Worm (Caenorhabditis elegans) whole organism, L4 larva: ENCODE results near the gene T25B9.12.
A peak's percentile ranks its signal among the peaks of the same experiment; 100 is the strongest.

Source experiments
- F10B5.3 ChIP-seq: sonication (generic microtip); optimal IDR thresholded peaks from 2 replicates; lab custom pipeline; 2016; ENCODE audit warnings: mild to moderate bottlenecking, missing genetic modification characterization, missing compliant biosample characterization
- T20F7.1 ChIP-seq: fragments of 200-800 bp; sonication (Bioruptor generic); optimal IDR thresholded peaks from 2 replicates; lab custom pipeline; 2018; ENCODE audit warnings: mild to moderate bottlenecking, missing genetic modification characterization, missing compliant biosample characterization
- Y105C5A.15 ChIP-seq: fragments of 200-800 bp; sonication (Bioruptor generic); IDR thresholded peaks from 2 replicates; pipeline ENCODE4 v1.3.6; 2022; ENCODE audit warnings: missing genetic modification characterization, missing compliant biosample characterization
- Y48G9A.11 ChIP-seq: fragments of 200-800 bp; sonication (Bioruptor generic); IDR thresholded peaks from 2 replicates; pipeline ENCODE4 v1.3.6; 2022; ENCODE audit warnings: missing genetic modification reagents, missing genetic modification characterization, missing compliant biosample characterization
- Y5F2A.4 ChIP-seq: fragments of 200-800 bp; sonication (Bioruptor generic); optimal IDR thresholded peaks from 2 replicates; lab custom pipeline; 2018; ENCODE audit warnings: mild to moderate bottlenecking, missing genetic modification characterization, missing compliant biosample characterization
- aly-2 ChIP-seq: sonication (generic microtip); optimal IDR thresholded peaks from 2 replicates; lab custom pipeline; 2018; ENCODE audit warnings: missing biosample characterization, missing genetic modification characterization
- attf-4 ChIP-seq: sonication (generic microtip); optimal IDR thresholded peaks from 3 replicates; lab custom pipeline; 2017; ENCODE audit warnings: missing biosample characterization, missing genetic modification characterization
- ceh-28 ChIP-seq: fragments of 150-350 bp; optimal IDR thresholded peaks from 2 replicates; lab custom pipeline; 2014; ENCODE audit warnings: missing biosample characterization, missing genetic modification reagents, missing genetic modification characterization
- ceh-44 ChIP-seq: fragments of 200-800 bp; sonication (Bioruptor generic); IDR thresholded peaks from 2 replicates; pipeline ENCODE4 v1.3.6; 2022; ENCODE audit warnings: missing genetic modification reagents, missing genetic modification characterization, missing compliant biosample characterization
- ceh-62 ChIP-seq: sonication (generic microtip); optimal IDR thresholded peaks from 2 replicates; lab custom pipeline; 2017; ENCODE audit warnings: missing biosample characterization, missing genetic modification characterization
- ceh-82 ChIP-seq: sonication (generic microtip); optimal IDR thresholded peaks from 2 replicates; lab custom pipeline; 2017; ENCODE audit warnings: missing biosample characterization, missing genetic modification characterization
- daf-19 ChIP-seq: fragments of 200-800 bp; sonication (Bioruptor generic); conservative IDR thresholded peaks from 2 replicates; pipeline ENCODE4 v1.3.6; 2022; ENCODE audit warnings: missing genetic modification characterization, missing compliant biosample characterization
- daf-8 ChIP-seq: fragments of 200-800 bp; sonication (Bioruptor generic); IDR thresholded peaks from 2 replicates; pipeline ENCODE4 v1.3.6; 2022; ENCODE audit warnings: missing genetic modification characterization, missing compliant biosample characterization
- duxl-1 ChIP-seq: sonication (generic microtip); optimal IDR thresholded peaks from 2 replicates; lab custom pipeline; 2016; ENCODE audit warnings: mild to moderate bottlenecking, missing genetic modification characterization, moderate library complexity, missing compliant biosample characterization; ENCODE audit not compliant: poor library complexity
- dve-1 ChIP-seq: sonication (generic microtip); optimal IDR thresholded peaks from 2 replicates; lab custom pipeline; 2017; ENCODE audit warnings: antibody characterized with exemption, mild to moderate bottlenecking, missing genetic modification characterization, missing compliant biosample characterization; ENCODE audit not compliant: insufficient read depth
- hlh-11 ChIP-seq: fragments of 200-800 bp; sonication (Bioruptor generic); optimal IDR thresholded peaks from 2 replicates; lab custom pipeline; 2018; ENCODE audit warnings: mild to moderate bottlenecking, missing genetic modification characterization, missing compliant biosample characterization
- hlh-30 ChIP-seq: sonication (generic microtip); optimal IDR thresholded peaks from 2 replicates; lab custom pipeline; 2017; ENCODE audit warnings: antibody characterized with exemption, mild to moderate bottlenecking, missing genetic modification characterization, missing compliant biosample characterization; ENCODE audit not compliant: insufficient read depth
- jun-1 ChIP-seq: fragments of 150-350 bp; optimal IDR thresholded peaks from 2 replicates; lab custom pipeline; 2014; ENCODE audit warnings: missing biosample characterization, missing genetic modification reagents, missing genetic modification characterization
- lim-7 ChIP-seq: fragments of 200-800 bp; sonication (Bioruptor generic); IDR thresholded peaks from 2 replicates; pipeline ENCODE4 v1.3.6; 2022; ENCODE audit warnings: missing genetic modification characterization, missing compliant biosample characterization
- lin-1 ChIP-seq: fragments of 200-800 bp; sonication (Bioruptor generic); IDR thresholded peaks from 2 replicates; pipeline ENCODE4 v1.3.6; 2022; ENCODE audit warnings: missing genetic modification reagents, missing genetic modification characterization, missing compliant biosample characterization
- lin-15B ChIP-seq: fragments of 150-350 bp; sonication (generic microtip); optimal IDR thresholded peaks from 3 replicates; lab custom pipeline; 2014; ENCODE audit warnings: missing biosample characterization, missing genetic modification characterization
- lin-39 ChIP-seq: fragments of 150-350 bp; optimal IDR thresholded peaks from 2 replicates; lab custom pipeline; 2014; ENCODE audit warnings: missing biosample characterization, missing genetic modification reagents, missing genetic modification characterization
- lir-3 ChIP-seq: sonication (generic microtip); optimal IDR thresholded peaks from 2 replicates; lab custom pipeline; 2016; ENCODE audit warnings: mild to moderate bottlenecking, missing genetic modification characterization, missing compliant biosample characterization
- lsy-2 ChIP-seq, 2 experiments: fragments of 150-350 bp in 1 of 2; sonication (generic microtip) in 1 of 2; optimal IDR thresholded peaks; 2 replicates each; lab custom pipeline; 2014 to 2017; ENCODE audit warnings: missing biosample characterization in 2 of 2, missing genetic modification characterization in 2 of 2
- madf-5 ChIP-seq, 2 experiments: fragments of 200-800 bp; sonication (Bioruptor generic); IDR thresholded peaks; 2 replicates each; pipeline ENCODE4 v1.3.6; 2022; ENCODE audit warnings: missing compliant biosample characterization in 2 of 2, missing genetic modification characterization in 2 of 2
- nhr-102 ChIP-seq: sonication (generic microtip); optimal IDR thresholded peaks from 2 replicates; lab custom pipeline; 2016; ENCODE audit warnings: mild to moderate bottlenecking, missing genetic modification characterization, moderate library complexity, missing compliant biosample characterization
- nhr-111 ChIP-seq: fragments of 200-800 bp; sonication (Bioruptor generic); optimal IDR thresholded peaks from 2 replicates; lab custom pipeline; 2018; ENCODE audit warnings: mild to moderate bottlenecking, missing genetic modification characterization, missing compliant biosample characterization
- nhr-237 ChIP-seq: sonication (generic microtip); optimal IDR thresholded peaks from 2 replicates; lab custom pipeline; 2017; ENCODE audit warnings: missing biosample characterization, missing genetic modification characterization
- nhr-25 ChIP-seq: sonication (generic microtip); optimal IDR thresholded peaks from 2 replicates; lab custom pipeline; 2017; ENCODE audit warnings: missing genetic modification characterization, mild to moderate bottlenecking, missing compliant biosample characterization, antibody characterized with exemption, moderate library complexity, borderline replicate concordance; ENCODE audit not compliant: insufficient read depth
- nhr-6 ChIP-seq: fragments of 150-350 bp; optimal IDR thresholded peaks from 2 replicates; lab custom pipeline; 2014; ENCODE audit warnings: missing biosample characterization, missing genetic modification characterization
- php-3 ChIP-seq: fragments of 200-800 bp; sonication (Bioruptor generic); IDR thresholded peaks from 2 replicates; pipeline ENCODE4 v1.3.6; 2022; ENCODE audit warnings: missing genetic modification reagents, missing genetic modification characterization, missing compliant biosample characterization
- saeg-2 ChIP-seq: fragments of 200-800 bp; sonication (Bioruptor generic); IDR thresholded peaks from 2 replicates; pipeline ENCODE4 v1.3.6; 2022; ENCODE audit warnings: missing genetic modification reagents, missing genetic modification characterization, missing compliant biosample characterization
- snpc-4 ChIP-seq: fragments of 150-350 bp; optimal IDR thresholded peaks from 2 replicates; lab custom pipeline; 2014; ENCODE audit warnings: missing biosample characterization, missing genetic modification characterization
- spr-3 ChIP-seq: fragments of 200-800 bp; sonication (Bioruptor generic); optimal IDR thresholded peaks from 2 replicates; lab custom pipeline; 2018; ENCODE audit warnings: mild to moderate bottlenecking, missing genetic modification characterization, missing compliant biosample characterization
- tra-1 ChIP-seq: fragments of 200-800 bp; sonication (Bioruptor generic); IDR thresholded peaks from 2 replicates; pipeline ENCODE4 v1.3.6; 2022; ENCODE audit warnings: missing genetic modification reagents, missing genetic modification characterization, missing compliant biosample characterization
- unc-39 ChIP-seq: sonication (generic microtip); optimal IDR thresholded peaks from 2 replicates; lab custom pipeline; 2017; ENCODE audit warnings: missing biosample characterization, missing genetic modification characterization
- vab-7 ChIP-seq: fragments of 200-800 bp; sonication (Bioruptor generic); IDR thresholded peaks from 2 replicates; pipeline ENCODE4 v1.3.6; 2022; ENCODE audit warnings: missing genetic modification reagents, missing genetic modification characterization, missing compliant biosample characterization
- zag-1 ChIP-seq: fragments of 150-350 bp; optimal IDR thresholded peaks from 2 replicates; lab custom pipeline; 2014; ENCODE audit warnings: missing biosample characterization, missing genetic modification characterization
- zfp-2 ChIP-seq: sonication (generic microtip); optimal IDR thresholded peaks from 2 replicates; lab custom pipeline; 2016; ENCODE audit warnings: mild to moderate bottlenecking, missing genetic modification characterization, missing compliant biosample characterization
- zfp-3 ChIP-seq: fragments of 200-800 bp; sonication (Bioruptor generic); conservative IDR thresholded peaks from 2 replicates; pipeline ENCODE4 v1.3.6; 2022; ENCODE audit warnings: missing genetic modification reagents, missing genetic modification characterization, missing compliant biosample characterization
- zip-11 ChIP-seq: fragments of 200-800 bp; sonication (Bioruptor generic); IDR thresholded peaks from 2 replicates; pipeline ENCODE4 v1.3.6; 2022; ENCODE audit warnings: missing genetic modification characterization, missing compliant biosample characterization
- ztf-11 ChIP-seq: fragments of 150-350 bp; optimal IDR thresholded peaks from 2 replicates; lab custom pipeline; 2014; ENCODE audit warnings: missing biosample characterization, missing genetic modification characterization
- ztf-7 ChIP-seq: fragments of 150-350 bp; optimal IDR thresholded peaks from 2 replicates; lab custom pipeline; 2014; ENCODE audit warnings: missing biosample characterization, missing genetic modification characterization

Gene T25B9.12

DNA sequence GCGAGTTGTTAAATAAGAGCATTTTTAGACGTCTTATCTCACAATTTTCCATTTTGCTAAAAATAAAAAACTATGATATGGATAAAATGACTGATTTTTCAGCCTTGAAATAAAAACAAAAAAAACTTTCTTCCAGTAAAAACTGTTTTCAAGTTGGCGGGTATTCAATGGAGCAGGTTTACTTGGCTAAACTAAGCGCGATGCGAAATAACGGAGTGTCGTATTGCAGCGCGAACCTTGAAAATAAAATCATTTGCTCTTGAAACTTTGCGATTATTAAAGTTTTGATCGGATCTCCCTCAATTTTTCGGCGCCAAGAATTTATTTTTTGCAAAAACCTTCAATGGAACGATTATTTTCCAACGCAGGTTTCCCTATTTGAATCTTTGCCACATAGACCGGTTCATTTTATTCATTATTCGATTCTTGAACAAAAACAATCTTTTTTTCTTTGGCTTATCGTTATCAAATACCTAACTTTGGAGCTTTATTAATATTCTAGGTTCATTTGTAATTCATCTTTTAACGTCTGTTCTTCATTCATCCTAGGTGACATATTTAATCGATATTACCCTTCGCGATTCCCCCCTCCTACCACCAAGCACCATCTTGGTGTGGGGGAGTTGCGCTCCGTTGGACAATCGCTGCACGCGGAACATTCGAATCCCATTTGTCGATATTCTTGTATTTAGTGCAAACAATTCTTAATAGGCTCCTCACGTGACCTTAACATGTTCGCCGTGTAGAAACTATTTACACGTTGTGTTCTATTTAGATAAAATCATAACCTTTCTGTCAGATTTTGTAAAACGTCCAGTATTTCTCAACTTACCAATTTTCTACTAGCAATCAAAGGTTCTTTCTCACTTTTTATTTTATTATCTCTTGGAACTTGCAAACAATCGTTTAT is 30.4 kb upstream of the T25B9.12 start, which contains the start of the genes orc-5 and cyb-1 (continued):
- TF ChIP-seq lsy-2 (tag; optimal IDR thresholded peaks at IDR 0.05; lab: Kevin White, UChicago): peak in 1 of 2 experiments; percentile 85
- no peak for TF ChIP-seq nhr-111 (GFP tag; lab: Kevin White, UChicago)
- peak; percentile 91 for TF ChIP-seq Y48G9A.11 (GFP tag; lab: Robert Waterston, UW)
- TF ChIP-seq lin-15B (tag; lab: Kevin White, UChicago): peak; percentile 39
- no peak for TF ChIP-seq ceh-28 (tag; lab: Kevin White, UChicago)
- TF ChIP-seq F10B5.3 (tag; lab: Kevin White, UChicago): no peak
- TF ChIP-seq nhr-6 (tag; lab: Kevin White, UChicago): peak; percentile 67
- peak; percentile 72 for TF ChIP-seq hlh-30
- no peak for TF ChIP-seq aly-2 (tag; lab: Kevin White, UChicago)
- TF ChIP-seq lir-3 (tag; lab: Kevin White, UChicago): no peak
- TF ChIP-seq madf-5 (GFP tag; IDR thresholded peaks at IDR 0.05; lab: Robert Waterston, UW): no peak
- no peak for TF ChIP-seq unc-39 (tag; lab: Kevin White, UChicago)
- no peak for TF ChIP-seq duxl-1 (tag; lab: Kevin White, UChicago)
- TF ChIP-seq tra-1 (GFP tag; lab: Robert Waterston, UW): no peak
- TF ChIP-seq php-3 (GFP tag; lab: Robert Waterston, UW): no peak
- TF ChIP-seq jun-1 (tag; lab: Kevin White, UChicago): no peak
- TF ChIP-seq lin-1 (GFP tag; lab: Robert Waterston, UW): no peak
- no peak for TF ChIP-seq ceh-62
- no peak for TF ChIP-seq Y5F2A.4 (GFP tag; lab: Kevin White, UChicago)
- TF ChIP-seq nhr-237 (tag; lab: Kevin White, UChicago): no peak
- TF ChIP-seq saeg-2 (GFP tag; lab: Robert Waterston, UW): no peak
- no peak for TF ChIP-seq ztf-11
- TF ChIP-seq ztf-7: no peak
- peak; percentile 9 for TF ChIP-seq hlh-11
- no peak for TF ChIP-seq Y105C5A.15 (GFP tag; lab: Robert Waterston, UW)
- TF ChIP-seq nhr-25: no peak
- TF ChIP-seq T20F7.1 (GFP tag; lab: Kevin White, UChicago): peak; percentile 99
- TF ChIP-seq ceh-82 (tag; lab: Kevin White, UChicago): no peak
- TF ChIP-seq daf-8 (GFP tag; lab: Robert Waterston, UW): no peak
- TF ChIP-seq spr-3 (GFP tag; lab: Kevin White, UChicago): no peak
- TF ChIP-seq zag-1 (tag; lab: Kevin White, UChicago): no peak
- no peak for TF ChIP-seq lim-7 (GFP tag; lab: Robert Waterston, UW)
- TF ChIP-seq lin-39 (tag; lab: Kevin White, UChicago): no peak
- no peak for TF ChIP-seq daf-19
- TF ChIP-seq zip-11 (GFP tag; lab: Robert Waterston, UW): no peak
- TF ChIP-seq vab-7 (GFP tag; lab: Robert Waterston, UW): no peak
- no peak for TF ChIP-seq ceh-44 (GFP tag; lab: Robert Waterston, UW)
- no peak for TF ChIP-seq nhr-102 (tag; lab: Kevin White, UChicago)
- TF ChIP-seq snpc-4 (tag; lab: Kevin White, UChicago): no peak
- TF ChIP-seq zfp-2 (tag; lab: Kevin White, UChicago): no peak
- no peak for TF ChIP-seq attf-4
- no peak for TF ChIP-seq dve-1 (tag; lab: Kevin White, UChicago)
- no peak for TF ChIP-seq zfp-3 (GFP tag; lab: Robert Waterston, UW)
